Worm (Caenorhabditis elegans) whole organism, late embryonic: ENCODE measurements around the gene ZC239.22.
"Not testable (repeated sequence)": the region's sequence is repeated elsewhere in the genome, so short reads cannot be mapped to it uniquely, and the experiment has no call there.

ENCODE experiments used
- T23F11.4 ChIP-seq: fragments of 200-800 bp; sonication (Bioruptor generic); optimal IDR thresholded peaks from 2 replicates; lab custom pipeline; 2018; ENCODE audit warnings: mild to moderate bottlenecking, missing genetic modification characterization, missing compliant biosample characterization
- ama-1 ChIP-seq: fragments of 150-350 bp; optimal IDR thresholded peaks from 2 replicates; lab custom pipeline; 2014
- eyg-1 ChIP-seq: sonication (generic microtip); optimal IDR thresholded peaks from 2 replicates; lab custom pipeline; 2016; ENCODE audit warnings: missing genotype, missing genetic modification characterization, missing compliant biosample characterization
- fkh-10 ChIP-seq: fragments of 150-350 bp; optimal IDR thresholded peaks from 2 replicates; lab custom pipeline; 2014; ENCODE audit warnings: missing biosample characterization, missing genetic modification reagents, missing genetic modification characterization
- hlh-30 ChIP-seq: sonication (generic microtip); optimal IDR thresholded peaks from 2 replicates; lab custom pipeline; 2017; ENCODE audit warnings: antibody characterized with exemption, missing genetic modification characterization, missing compliant biosample characterization; ENCODE audit not compliant: insufficient read depth
- nhr-11 ChIP-seq: fragments of 150-350 bp; optimal IDR thresholded peaks from 2 replicates; lab custom pipeline; 2014; ENCODE audit warnings: missing biosample characterization, missing genetic modification characterization
- sox-4 ChIP-seq: sonication (generic microtip); optimal IDR thresholded peaks from 2 replicates; lab custom pipeline; 2017; ENCODE audit warnings: mild to moderate bottlenecking, missing genetic modification characterization, inconsistent platforms, missing compliant biosample characterization
- unc-55 ChIP-seq: sonication (generic microtip); optimal IDR thresholded peaks from 2 replicates; lab custom pipeline; 2017; ENCODE audit warnings: missing biosample characterization, missing genetic modification reagents, missing genetic modification characterization
- unc-86 ChIP-seq: sonication (generic microtip); optimal IDR thresholded peaks from 2 replicates; lab custom pipeline; 2016; ENCODE audit warnings: missing genetic modification characterization, missing compliant biosample characterization

DNA sequence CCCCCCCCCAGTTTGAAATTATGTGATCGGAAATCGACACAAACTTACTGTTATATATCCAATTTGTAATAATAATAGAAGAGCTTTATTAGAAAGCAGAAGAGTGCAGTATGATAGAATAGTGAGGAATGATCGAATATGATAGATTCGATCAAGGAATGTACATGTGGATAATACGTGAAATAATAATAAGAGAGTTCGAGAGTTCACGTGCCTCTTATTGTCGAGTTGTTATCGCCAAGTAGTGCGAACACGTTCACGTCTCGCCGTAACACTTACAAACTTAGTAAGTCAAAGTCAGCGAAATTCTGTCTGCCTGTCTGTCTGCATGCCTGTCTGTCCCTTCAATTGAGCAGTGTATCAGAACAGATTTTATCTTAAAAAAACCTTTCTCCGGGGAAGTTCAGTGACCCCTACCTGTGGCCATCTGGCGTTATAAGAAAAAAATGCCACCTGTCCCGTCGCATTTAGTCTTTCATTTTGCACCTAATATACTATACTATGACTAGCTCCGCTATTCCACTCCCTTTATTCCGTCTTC lies 37.3 kb downstream of the ZC239.22 start, which contains the start of the genes Y27F2A.6 and Y27F2A.8:
- not testable (repeated sequence) for TF ChIP-seq nhr-11 (tag; lab: Kevin White, UChicago); sox-4; hlh-30 (tag; lab: Kevin White, UChicago); eyg-1 (tag; lab: Kevin White, UChicago); unc-86 (tag; lab: Kevin White, UChicago); fkh-10 (GFP tag; lab: Kevin White, UChicago); ama-1 (lab: Kevin White, UChicago); T23F11.4 (GFP tag; lab: Kevin White, UChicago); unc-55 (GFP tag; lab: Kevin White, UChicago)
